Worm (Caenorhabditis elegans) whole organism, L4/young adult: ENCODE measurements around the gene Y69A2AR.47.

Experiments used
- W03F9.2 ChIP-seq: fragments of 150-350 bp; optimal IDR thresholded peaks from 2 replicates; lab custom pipeline; 2014; ENCODE audit warnings: missing biosample characterization, missing genetic modification characterization
- dao-5 ChIP-seq: sonication (generic microtip); optimal IDR thresholded peaks from 2 replicates; lab custom pipeline; 2016; ENCODE audit warnings: missing genotype, missing genetic modification characterization, moderate library complexity, missing compliant biosample characterization
- him-1 ChIP-seq: sonication (generic microtip); optimal IDR thresholded peaks from 2 replicates; lab custom pipeline; 2016; ENCODE audit warnings: missing genotype, missing genetic modification reagents, missing genetic modification characterization, missing compliant biosample characterization

The Y69A2AR.47 gene

DNA sequence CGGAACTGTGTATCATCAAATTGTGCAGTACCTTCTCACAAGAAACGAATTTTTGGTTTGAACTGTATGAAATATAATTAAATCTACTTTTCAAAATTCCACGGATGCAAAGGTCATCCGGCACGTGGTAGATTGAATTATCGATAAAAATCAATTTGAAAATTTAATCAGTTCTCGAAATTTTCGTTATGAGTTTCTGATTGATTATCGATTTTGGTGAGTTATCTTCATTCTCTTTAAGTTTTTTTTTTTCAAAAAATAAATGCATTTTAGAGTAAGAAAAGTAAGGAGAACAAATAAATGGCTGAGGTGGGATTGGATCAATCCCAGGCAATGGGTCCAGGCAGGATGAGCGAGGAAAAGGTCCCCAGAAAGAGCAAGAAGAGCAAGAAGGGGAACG lies at the start of gene Y69A2AR.47:
Gene Y69A2AR.47, plus strand, starts transcription at position 301 of the 400 bp plus-strand sequence.
- no peak for TF ChIP-seq dao-5 (tag; lab: Kevin White, UChicago)
- no peak for TF ChIP-seq him-1 (tag; lab: Kevin White, UChicago)
- no peak for TF ChIP-seq W03F9.2 (tag; lab: Kevin White, UChicago)

DNA sequence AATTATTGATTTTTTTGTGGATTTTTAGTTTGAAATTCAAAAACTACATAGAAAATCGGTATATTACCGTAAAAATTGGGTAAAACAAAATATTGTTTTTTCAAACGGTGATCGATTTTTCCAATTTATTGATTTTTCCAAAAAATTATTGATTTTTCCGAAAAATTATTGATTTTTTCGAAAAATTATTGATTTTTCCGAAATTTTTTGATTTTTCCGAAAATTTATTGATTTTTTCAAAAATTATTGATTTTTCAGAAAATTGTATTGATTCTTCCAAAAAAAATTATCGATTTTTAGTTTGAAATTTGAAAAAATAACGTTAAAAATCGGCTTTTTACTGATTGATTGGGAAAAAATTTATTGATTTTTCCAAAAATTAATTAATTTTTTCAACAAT lies 48.8 kb upstream of the Y69A2AR.47 start:
- TF ChIP-seq W03F9.2 (tag; lab: Kevin White, UChicago), result no peak
- no peak for TF ChIP-seq him-1 (tag; lab: Kevin White, UChicago)
- no peak for TF ChIP-seq dao-5 (tag; lab: Kevin White, UChicago)

DNA sequence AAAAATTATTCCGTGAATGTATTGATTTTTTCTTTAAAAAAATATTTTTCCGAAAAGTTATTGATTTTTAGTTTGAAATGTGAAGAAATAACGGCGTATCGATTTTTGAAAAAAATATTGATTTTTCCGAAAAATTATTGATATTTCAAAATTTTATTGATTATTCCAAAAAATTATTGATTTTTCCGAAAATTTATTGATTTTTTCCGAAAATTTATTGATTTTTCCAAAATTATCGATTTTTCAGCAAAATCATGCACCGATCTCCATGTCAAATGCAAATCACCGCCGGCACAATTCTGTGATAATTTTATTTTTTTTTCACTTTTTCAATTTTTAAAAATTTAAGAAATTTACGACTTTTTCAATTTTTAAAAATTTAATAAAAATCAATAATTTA lies 48.0 kb upstream of the Y69A2AR.47 start:
- TF ChIP-seq dao-5 (tag; lab: Kevin White, UChicago), result no peak
- TF ChIP-seq W03F9.2 (tag; lab: Kevin White, UChicago), result no peak
- no peak for TF ChIP-seq him-1 (tag; lab: Kevin White, UChicago)

DNA sequence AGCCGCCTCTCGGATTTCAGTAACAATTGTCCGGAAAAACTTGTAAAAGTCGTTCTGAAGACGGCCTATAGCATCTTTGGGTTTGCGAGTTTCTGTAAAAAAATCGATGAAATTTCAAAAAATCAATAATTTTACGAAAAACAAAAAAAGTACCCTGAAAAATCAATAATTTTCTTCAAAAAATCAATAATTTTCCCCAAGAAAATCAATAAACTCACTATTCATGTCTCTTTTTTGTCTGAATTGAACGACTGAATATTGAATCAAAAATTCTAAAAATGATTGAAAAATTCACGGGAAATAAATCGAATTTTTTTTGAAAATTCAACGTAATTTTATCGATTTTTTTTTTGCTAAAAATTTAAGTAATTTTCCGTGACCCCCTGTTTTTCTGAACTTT lies 46.1 kb upstream of the Y69A2AR.47 start, which contains the start of gene Y69A2AR.23:
Gene Y69A2AR.23, minus strand, starts transcription at position 267 of the 400 bp plus-strand sequence.
- TF ChIP-seq dao-5 (tag; lab: Kevin White, UChicago) (no peak), W03F9.2 (tag; lab: Kevin White, UChicago) (no peak), him-1 (tag; lab: Kevin White, UChicago) (no peak)

DNA sequence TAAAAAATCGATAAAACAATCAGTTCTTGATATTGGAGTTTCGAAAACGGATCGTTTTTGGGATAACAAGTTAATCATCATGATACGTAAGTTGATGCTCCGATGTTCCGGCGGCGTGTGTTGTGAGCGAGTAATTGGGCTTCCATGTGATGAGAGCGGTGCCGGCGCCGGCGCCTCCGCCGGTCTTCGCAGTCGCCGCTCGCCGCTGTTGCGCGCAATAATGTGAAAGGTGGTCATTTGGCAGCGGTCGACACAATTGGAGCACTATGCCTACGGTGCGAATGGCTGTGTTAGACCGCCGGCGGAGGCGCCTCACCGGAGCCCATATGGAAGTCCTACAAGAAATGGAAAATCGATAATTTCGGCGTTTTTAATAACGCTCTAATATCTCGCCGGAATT lies 45.7 kb upstream of the Y69A2AR.47 start:
- TF ChIP-seq dao-5 (tag; lab: Kevin White, UChicago) (no peak), W03F9.2 (tag; lab: Kevin White, UChicago) (no peak), him-1 (tag; lab: Kevin White, UChicago) (no peak)

DNA sequence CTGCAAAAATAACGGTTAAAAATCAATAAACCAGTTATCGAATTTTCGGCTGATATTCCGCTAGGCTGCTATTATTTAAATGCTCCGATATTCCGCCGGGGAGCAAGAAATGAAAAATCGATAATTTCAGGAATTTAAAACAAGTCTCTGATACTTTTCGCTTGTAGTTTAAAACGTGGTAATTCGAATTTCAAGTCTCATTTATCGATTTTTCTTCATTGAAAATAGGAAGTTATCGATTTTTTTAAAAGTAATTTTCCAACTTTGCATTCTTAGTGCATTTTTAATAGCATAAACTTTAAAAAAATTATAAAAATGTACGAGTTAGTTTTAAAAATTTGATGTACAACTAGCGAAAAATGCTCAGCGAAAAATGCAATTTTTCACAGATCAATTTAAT lies 45.2 kb upstream of the Y69A2AR.47 start:
- TF ChIP-seq W03F9.2 (tag; lab: Kevin White, UChicago) (no peak), dao-5 (tag; lab: Kevin White, UChicago) (no peak), him-1 (tag; lab: Kevin White, UChicago) (no peak)

DNA sequence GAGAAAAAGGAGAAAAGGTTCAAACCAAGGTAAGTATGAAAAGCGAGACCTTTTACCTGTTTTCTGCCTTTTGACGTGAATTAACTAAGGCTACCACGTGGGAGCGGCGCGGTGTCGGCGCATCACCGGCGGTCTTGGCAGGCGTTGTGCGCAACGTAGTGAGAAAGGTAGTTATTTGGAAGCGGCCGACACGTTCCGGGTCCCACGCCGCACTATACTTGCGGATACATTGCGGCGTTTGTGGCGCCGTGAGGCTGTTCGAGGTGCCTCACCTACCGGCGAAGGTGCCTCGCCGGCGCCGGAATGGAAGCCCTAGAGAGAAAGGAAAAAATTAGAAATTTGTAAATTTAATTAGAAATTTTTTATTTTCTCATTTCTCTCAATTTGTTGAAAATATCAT lies 44.7 kb upstream of the Y69A2AR.47 start:
- no peak for TF ChIP-seq him-1 (tag; lab: Kevin White, UChicago)
- TF ChIP-seq dao-5 (tag; lab: Kevin White, UChicago), result no peak
- no peak for TF ChIP-seq W03F9.2 (tag; lab: Kevin White, UChicago)

DNA sequence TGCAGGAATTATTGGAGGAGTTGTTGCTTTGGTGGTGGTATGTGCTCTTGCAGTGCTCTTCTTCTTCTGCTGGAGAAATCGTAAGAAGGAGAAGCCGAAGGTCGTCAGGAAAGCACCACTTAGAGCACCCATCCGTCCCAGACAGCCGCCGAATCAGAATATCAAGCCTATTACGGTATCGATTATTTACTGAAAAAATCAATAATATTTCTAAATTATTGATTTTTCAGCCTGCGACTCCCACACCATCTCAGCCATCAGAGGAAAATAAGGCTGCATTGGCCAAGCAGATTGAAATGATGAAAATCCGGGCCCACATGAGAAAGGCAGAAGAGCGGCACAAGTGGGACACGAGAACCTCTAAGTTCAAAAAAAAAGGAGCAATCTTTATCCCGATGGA lies 41.3 kb upstream of the Y69A2AR.47 start:
- no peak for TF ChIP-seq him-1 (tag; lab: Kevin White, UChicago)
- TF ChIP-seq W03F9.2 (tag; lab: Kevin White, UChicago), result no peak
- no peak for TF ChIP-seq dao-5 (tag; lab: Kevin White, UChicago)

DNA sequence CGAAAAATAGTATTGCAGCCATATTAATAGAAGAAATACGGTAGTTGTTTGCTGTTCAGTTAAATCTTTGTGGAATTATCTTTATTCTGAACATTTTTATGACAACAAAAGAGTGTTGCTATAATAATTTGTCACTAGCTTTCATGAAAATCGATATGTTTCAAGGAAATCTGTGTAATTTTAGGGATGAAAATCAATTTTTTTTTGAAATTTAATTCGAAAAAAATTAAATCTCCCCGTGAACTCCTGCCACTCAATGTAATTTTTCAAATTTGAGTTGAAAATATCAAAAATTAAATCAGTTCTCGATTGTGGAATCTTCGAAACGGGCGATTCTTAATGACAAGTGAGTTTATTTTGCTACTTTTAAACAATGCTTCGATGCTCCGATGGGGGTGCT lies 36.2 kb upstream of the Y69A2AR.47 start, which contains the start of gene Y69A2AR.46:
Gene Y69A2AR.46, plus strand, starts transcription at position 301 of the 400 bp plus-strand sequence.
- TF ChIP-seq dao-5 (tag; lab: Kevin White, UChicago) (no peak), W03F9.2 (tag; lab: Kevin White, UChicago) (no peak), him-1 (tag; lab: Kevin White, UChicago) (no peak)

DNA sequence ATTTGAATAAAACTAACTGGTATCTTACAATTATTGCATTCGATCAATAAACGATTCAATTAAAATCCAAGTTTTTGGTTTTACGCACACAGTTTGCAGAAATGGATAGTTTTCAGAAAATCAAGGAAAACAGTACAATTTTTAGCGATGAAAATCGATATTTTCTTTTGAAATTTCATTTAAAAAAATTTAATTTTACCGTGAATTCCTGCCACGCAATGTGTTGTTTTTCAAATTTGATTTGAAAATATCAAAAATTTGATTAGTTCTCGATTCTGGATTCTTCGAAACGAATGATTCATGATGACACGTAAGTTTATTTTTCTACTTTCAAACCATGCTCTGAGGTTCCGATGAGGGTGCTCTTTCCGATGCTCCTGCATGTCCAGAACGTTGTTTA lies 35.4 kb upstream of the Y69A2AR.47 start, which contains the start of gene Y69A2AR.50:
Gene Y69A2AR.50, plus strand, starts transcription at position 301 of the 400 bp plus-strand sequence.
- TF ChIP-seq him-1 (tag; lab: Kevin White, UChicago) (no peak), dao-5 (tag; lab: Kevin White, UChicago) (no peak), W03F9.2 (tag; lab: Kevin White, UChicago) (no peak)

DNA sequence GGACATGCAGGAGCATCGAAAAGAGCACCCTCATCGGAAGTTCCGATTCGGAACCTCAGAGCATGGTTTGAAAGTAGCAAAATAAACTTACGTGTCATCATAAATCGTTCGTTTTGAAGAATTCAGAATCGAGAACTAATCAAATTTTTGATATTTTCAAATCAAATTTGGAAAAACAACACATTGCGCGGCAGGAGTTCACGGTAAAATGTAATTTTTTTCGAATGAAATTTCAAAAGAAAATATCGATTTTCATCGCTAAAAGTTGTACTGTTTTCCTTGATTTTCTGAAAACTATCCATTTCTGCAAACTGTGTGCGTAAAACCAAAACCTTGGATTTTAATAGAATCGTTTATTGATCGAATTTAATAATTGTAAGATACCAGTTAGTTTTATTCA lies 33.5 kb upstream of the Y69A2AR.47 start, which contains the start of gene Y69A2AR.24:
Gene Y69A2AR.24, minus strand, starts transcription at position 101 of the 400 bp plus-strand sequence.
- TF ChIP-seq dao-5 (tag; lab: Kevin White, UChicago) (no peak), him-1 (tag; lab: Kevin White, UChicago) (no peak), W03F9.2 (tag; lab: Kevin White, UChicago) (no peak)

DNA sequence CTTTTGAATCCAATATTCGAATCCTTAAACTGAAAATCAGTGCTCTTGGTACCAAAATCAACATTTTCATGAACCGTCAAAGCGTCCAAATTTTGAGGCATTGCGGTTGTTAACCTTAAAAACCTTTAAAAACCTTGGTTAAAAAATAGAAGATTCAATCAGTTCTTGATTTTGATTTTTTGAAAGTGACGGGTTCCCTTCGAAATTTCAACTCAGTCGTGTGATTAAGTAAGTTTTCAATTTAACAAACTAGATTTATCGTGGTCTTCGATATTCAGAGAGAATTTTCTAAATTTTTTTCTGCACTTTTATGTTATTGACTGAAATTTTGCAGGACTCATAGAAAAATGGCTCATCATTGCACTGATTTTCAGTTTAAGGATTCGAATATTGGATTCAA lies 29.2 kb upstream of the Y69A2AR.47 start, which contains the start of the genes Y69A2AR.25 and Y69A2AR.12:
Gene Y69A2AR.25, minus strand, starts transcription at position 101 of the 400 bp plus-strand sequence.
Gene Y69A2AR.12, plus strand, starts transcription at position 348 of the 400 bp plus-strand sequence.
- TF ChIP-seq him-1 (tag; lab: Kevin White, UChicago), result no peak
- no peak for TF ChIP-seq dao-5 (tag; lab: Kevin White, UChicago)
- no peak for TF ChIP-seq W03F9.2 (tag; lab: Kevin White, UChicago)

DNA sequence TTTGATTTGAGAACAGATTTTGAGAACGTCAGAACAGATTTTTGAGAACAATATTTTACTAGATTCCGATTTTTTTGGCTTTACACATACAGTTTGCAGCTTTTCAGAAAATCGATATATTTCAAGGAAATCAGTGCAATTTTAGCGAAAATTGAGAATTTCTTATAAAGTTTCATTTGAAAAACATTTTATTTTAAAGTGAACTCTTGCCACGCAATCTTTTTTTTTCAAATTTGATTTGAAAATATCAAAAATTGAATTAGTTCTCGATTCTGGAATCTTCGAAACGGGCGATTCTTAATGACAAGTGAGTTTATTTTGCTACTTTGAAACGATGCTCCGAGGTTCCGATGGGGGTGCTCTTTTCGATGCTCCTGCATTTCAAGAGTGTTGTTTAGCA lies 25.4 kb upstream of the Y69A2AR.47 start, which contains the start of gene Y69A2AR.51:
Gene Y69A2AR.51, plus strand, starts transcription at position 301 of the 400 bp plus-strand sequence.
- TF ChIP-seq W03F9.2 (tag; lab: Kevin White, UChicago) (no peak), dao-5 (tag; lab: Kevin White, UChicago) (no peak), him-1 (tag; lab: Kevin White, UChicago) (no peak)

DNA sequence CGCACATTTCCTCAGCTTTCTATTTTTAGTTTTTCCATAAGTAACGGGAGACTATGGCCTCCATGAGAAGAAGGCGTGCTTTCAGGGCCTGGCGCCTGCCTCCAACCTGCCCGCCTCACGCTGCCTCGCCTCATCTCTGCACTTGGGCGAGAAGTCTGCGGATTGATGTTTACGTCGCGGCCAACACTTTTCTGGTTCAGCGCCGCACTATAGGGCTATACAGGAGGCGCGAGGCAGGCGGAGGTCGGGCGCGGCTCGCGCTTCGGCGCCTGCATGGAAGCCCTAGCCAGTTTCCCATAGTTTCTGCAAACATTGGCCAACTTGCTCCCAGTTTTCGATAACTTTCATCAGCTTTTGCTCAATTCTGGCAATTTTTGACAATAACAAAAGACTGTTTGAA lies 24.4 kb upstream of the Y69A2AR.47 start:
- TF ChIP-seq dao-5 (tag; lab: Kevin White, UChicago) (no peak), W03F9.2 (tag; lab: Kevin White, UChicago) (no peak), him-1 (tag; lab: Kevin White, UChicago) (no peak)
